Worm (Caenorhabditis elegans): Measurements from ENCODE around the gene srbc-9.

The srbc-9 gene

ce11 chrV:7439807-7440206 is 50.4 kb downstream of the srbc-9 start, which contains the start of gene try-13:
TSS of gene try-13 (plus strand) at chrV:7440107.
- TF ChIP-seq klf-2 (GFP tag; conservative IDR thresholded peaks at IDR 0.05) (no peak), med-1 (GFP tag; optimal IDR thresholded peaks at IDR 0.05; ENCODE audit: insufficient read depth) (no peak), cog-1 (tag; optimal IDR thresholded peaks at IDR 0.05) (no peak), ztf-23 (GFP tag; IDR thresholded peaks at IDR 0.05) (no peak), ref-1 (GFP tag; conservative IDR thresholded peaks at IDR 0.05) (no peak), flt-1 (GFP tag; IDR thresholded peaks at IDR 0.05) (no peak), tab-1 (GFP tag; IDR thresholded peaks at IDR 0.05) (no peak), T22C8.4 (GFP tag; IDR thresholded peaks at IDR 0.05) (no peak), ztf-29 (GFP tag; IDR thresholded peaks at IDR 0.05) (no peak)

Measured in whole organism, midembryonic.